Fruit fly (Drosophila melanogaster) whole organism, embryonic: ENCODE data around the gene CG31636.

Experiments used
- CG10565 ChIP-seq: fragments of 200-800 bp; sonication (Bioruptor generic); optimal IDR thresholded peaks from 3 replicates; lab custom pipeline; 2016; ENCODE audit warnings: missing biosample characterization, mild to moderate bottlenecking, missing genetic modification characterization
- CG13424 ChIP-seq: fragments of 200-800 bp; sonication (Bioruptor generic); optimal IDR thresholded peaks from 2 replicates; lab custom pipeline; 2019; ENCODE audit warnings: missing biosample characterization, mild to moderate bottlenecking, missing genetic modification characterization, moderate library complexity
- CG1602 ChIP-seq: fragments of 200-800 bp; sonication (Bioruptor generic); optimal IDR thresholded peaks from 3 replicates; lab custom pipeline; 2016; ENCODE audit warnings: missing biosample characterization, missing genetic modification characterization
- CG32532 ChIP-seq: fragments of 200-800 bp; sonication (Bioruptor generic); IDR thresholded peaks from 2 replicates; pipeline ENCODE4 v1.3.6; 2022; ENCODE audit warnings: missing biosample characterization, missing genetic modification characterization
- CG6791 ChIP-seq: fragments of 200-800 bp; sonication (Bioruptor generic); IDR thresholded peaks from 3 replicates; pipeline ENCODE4 v1.3.6; 2022; ENCODE audit warnings: missing biosample characterization, missing genetic modification characterization; ENCODE audit not compliant: partially characterized antibody
- CG8359 ChIP-seq: fragments of 200-800 bp; sonication (Bioruptor generic); optimal IDR thresholded peaks from 2 replicates; lab custom pipeline; 2017; ENCODE audit warnings: missing biosample characterization, mild to moderate bottlenecking, missing genetic modification characterization, borderline replicate concordance
- Lhr ChIP-seq: fragments of 200-800 bp; sonication (Bioruptor generic); optimal IDR thresholded peaks from 3 replicates; lab custom pipeline; 2017; ENCODE audit warnings: mild to moderate bottlenecking, missing biosample characterization, missing genetic modification reagents, missing genetic modification characterization
- Rx ChIP-seq: fragments of 200-800 bp; sonication (Bioruptor generic); IDR thresholded peaks from 2 replicates; pipeline ENCODE4 v1.3.6; 2022; ENCODE audit warnings: missing biosample characterization, missing genetic modification characterization
- Side ChIP-seq: fragments of 200-800 bp; sonication (Bioruptor generic); optimal IDR thresholded peaks from 2 replicates; lab custom pipeline; 2016; ENCODE audit warnings: missing biosample characterization, missing genetic modification characterization
- ken ChIP-seq: fragments of 200-800 bp; sonication (Bioruptor generic); IDR thresholded peaks from 3 replicates; pipeline ENCODE4 v1.3.6; 2022; ENCODE audit warnings: missing biosample characterization, missing genetic modification characterization
- lola ChIP-seq, 3 experiments: fragments of >200 bp in 2 of 3; fragments of 200-800 bp in 1 of 3; sonication (Bioruptor generic) in 1 of 3; optimal IDR thresholded peaks; 2 replicates each; lab custom pipeline; 2017 to 2019; ENCODE audit warnings: missing biosample characterization in 3 of 3, missing genetic modification characterization in 3 of 3, mild to moderate bottlenecking in 1 of 3, moderate library complexity in 1 of 3
- run ChIP-seq: fragments of 200-800 bp; sonication (Bioruptor generic); optimal IDR thresholded peaks from 3 replicates; lab custom pipeline; 2018; ENCODE audit warnings: missing biosample characterization, mild to moderate bottlenecking, missing genetic modification characterization
- sisA ChIP-seq: fragments of 200-800 bp; sonication (Bioruptor generic); IDR thresholded peaks from 2 replicates; pipeline ENCODE4 v1.3.6; 2022; ENCODE audit warnings: missing biosample characterization, missing genetic modification characterization

DNA sequence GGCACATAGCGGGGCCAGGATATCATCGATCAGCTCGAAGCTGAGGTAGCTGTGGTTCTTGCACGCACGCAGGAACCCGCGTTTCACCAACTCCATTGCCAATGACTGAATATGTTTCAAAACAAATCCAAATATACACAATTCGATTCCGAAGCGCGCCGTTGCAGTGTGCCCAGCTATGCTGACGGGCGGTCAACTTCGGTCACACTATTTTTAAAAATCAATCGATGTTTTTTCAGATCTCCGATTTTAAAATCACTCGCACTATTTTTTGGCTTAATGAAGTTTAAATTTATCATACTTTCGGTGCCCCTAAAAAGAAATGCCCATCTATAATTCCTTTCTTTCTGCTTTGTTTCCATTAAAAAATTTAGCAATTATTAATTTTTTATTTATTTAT lies 19.5 kb upstream of the CG31636 start, which contains the start of gene Nse1:
- TF ChIP-seq CG10565 (GFP tag; lab: Kevin White, UChicago) (no peak), Rx (GFP tag; lab: Robert Waterston, UW) (no peak), CG13424 (no peak), Side (no peak), Lhr (peak; percentile 24), ken (no peak), sisA (GFP tag; lab: Robert Waterston, UW) (no peak), run (tag; lab: Kevin White, UChicago) (no peak), CG6791 (GFP tag; lab: Robert Waterston, UW) (peak; percentile 75), CG32532 (GFP tag; lab: Robert Waterston, UW) (no peak), CG1602 (GFP tag; lab: Kevin White, UChicago) (no peak), lola (GFP tag; optimal IDR thresholded peaks at IDR 0.05; lab: Kevin White, UChicago) (no peak), CG8359 (GFP tag; lab: Kevin White, UChicago) (no peak)
